Worm (Caenorhabditis elegans) whole organism, L1 larva: Measurements from ENCODE around the gene let-19.

Experiments
- C04F5.9 ChIP-seq: sonication (generic microtip); optimal IDR thresholded peaks from 2 replicates; lab custom pipeline; 2016; ENCODE audit warnings: missing genetic modification characterization, missing compliant biosample characterization
- C16A3.4 ChIP-seq: fragments of 150-350 bp; optimal IDR thresholded peaks from 2 replicates; lab custom pipeline; 2014; ENCODE audit warnings: missing biosample characterization, missing genetic modification characterization
- C34B4.2 ChIP-seq: sonication (generic microtip); optimal IDR thresholded peaks from 2 replicates; lab custom pipeline; 2017; ENCODE audit warnings: mild to moderate bottlenecking, missing genetic modification characterization, missing compliant biosample characterization
- F16B12.6 ChIP-seq: fragments of 150-350 bp; optimal IDR thresholded peaks from 2 replicates; lab custom pipeline; 2014; ENCODE audit warnings: missing biosample characterization, missing genetic modification characterization
- Y116A8C.19 ChIP-seq: sonication (generic microtip); optimal IDR thresholded peaks from 2 replicates; lab custom pipeline; 2016; ENCODE audit warnings: missing compliant biosample characterization, missing genetic modification characterization, borderline replicate concordance
- alr-1 ChIP-seq: fragments of 200-800 bp; sonication (Bioruptor generic); optimal IDR thresholded peaks from 2 replicates; lab custom pipeline; 2018; ENCODE audit warnings: borderline replicate concordance, mild to moderate bottlenecking, missing genetic modification characterization, missing compliant biosample characterization
- aly-2 ChIP-seq: fragments of 150-350 bp; optimal IDR thresholded peaks from 2 replicates; lab custom pipeline; 2014; ENCODE audit warnings: missing biosample characterization, missing genetic modification characterization
- ceh-82 ChIP-seq, 3 experiments: fragments of 150-350 bp in 1 of 3; sonication (generic microtip) in 2 of 3; optimal IDR thresholded peaks; 2 replicates each; lab custom pipeline; 2014 to 2017; ENCODE audit warnings: missing biosample characterization in 3 of 3, missing genetic modification characterization in 3 of 3
- ceh-88 ChIP-seq: fragments of 200-800 bp; sonication (Bioruptor generic); IDR thresholded peaks from 2 replicates; pipeline ENCODE4 v1.3.6; 2022; ENCODE audit warnings: missing genetic modification characterization, missing compliant biosample characterization
- dpl-1 ChIP-seq, 3 experiments: fragments of 150-350 bp in 2 of 3; sonication (generic microtip) in 1 of 3; optimal IDR thresholded peaks; 2 replicates each; lab custom pipeline; 2014 to 2017; ENCODE audit warnings: missing biosample characterization in 3 of 3, missing genetic modification characterization in 3 of 3, missing genetic modification reagents in 3 of 3
- efl-3 ChIP-seq: fragments of 200-800 bp; sonication (Bioruptor generic); optimal IDR thresholded peaks from 2 replicates; lab custom pipeline; 2018; ENCODE audit warnings: mild to moderate bottlenecking, missing genetic modification characterization, missing compliant biosample characterization
- egl-13 ChIP-seq: sonication (generic microtip); optimal IDR thresholded peaks from 2 replicates; lab custom pipeline; 2016; ENCODE audit warnings: missing genotype, missing genetic modification reagents, missing genetic modification characterization, missing compliant biosample characterization
- egl-27 ChIP-seq, 2 experiments: fragments of 150-350 bp in 1 of 2; sonication (generic microtip); optimal IDR thresholded peaks; 3 replicates each; lab custom pipeline; 2017 to 2018; ENCODE audit warnings: missing biosample characterization in 2 of 2, missing genetic modification characterization in 2 of 2, missing genetic modification reagents in 2 of 2
- ets-5 ChIP-seq: fragments of 200-800 bp; sonication (Bioruptor generic); IDR thresholded peaks from 2 replicates; pipeline ENCODE4 v1.3.6; 2022; ENCODE audit warnings: missing genetic modification characterization, missing compliant biosample characterization
- fkh-10 ChIP-seq: sonication (generic microtip); optimal IDR thresholded peaks from 2 replicates; lab custom pipeline; 2017; ENCODE audit warnings: missing biosample characterization, missing genetic modification reagents, missing genetic modification characterization
- fkh-8 ChIP-seq: sonication (generic microtip); optimal IDR thresholded peaks from 2 replicates; lab custom pipeline; 2016; ENCODE audit warnings: mild to moderate bottlenecking, missing genetic modification characterization, missing compliant biosample characterization
- fos-1 ChIP-seq: fragments of 150-350 bp; optimal IDR thresholded peaks from 2 replicates; lab custom pipeline; 2014; ENCODE audit warnings: missing biosample characterization, missing genetic modification characterization
- hlh-17 ChIP-seq: fragments of 200-800 bp; sonication (Bioruptor generic); optimal IDR thresholded peaks from 2 replicates; lab custom pipeline; 2018; ENCODE audit warnings: missing genetic modification characterization, mild to moderate bottlenecking, missing compliant biosample characterization, moderate library complexity, borderline replicate concordance
- hlh-4 ChIP-seq: sonication (generic microtip); optimal IDR thresholded peaks from 2 replicates; lab custom pipeline; 2016; ENCODE audit warnings: mild to moderate bottlenecking, missing genetic modification characterization, missing compliant biosample characterization
- hpl-2 ChIP-seq: fragments of 150-350 bp; optimal IDR thresholded peaks from 2 replicates; lab custom pipeline; 2014; ENCODE audit warnings: missing biosample characterization, missing genetic modification reagents, missing genetic modification characterization
- irx-1 ChIP-seq: sonication (generic microtip); optimal IDR thresholded peaks from 2 replicates; lab custom pipeline; 2016; ENCODE audit warnings: missing genetic modification characterization, missing compliant biosample characterization
- isw-1 ChIP-seq: fragments of 200-800 bp; sonication (Bioruptor generic); IDR thresholded peaks from 2 replicates; pipeline ENCODE4 v1.3.6; 2022; ENCODE audit warnings: missing genetic modification characterization, missing compliant biosample characterization
- jun-1 ChIP-seq: fragments of 150-350 bp; optimal IDR thresholded peaks from 2 replicates; lab custom pipeline; 2014; ENCODE audit warnings: missing biosample characterization, missing genetic modification reagents, missing genetic modification characterization
- lin-15B ChIP-seq: fragments of 150-350 bp; sonication (generic microtip); optimal IDR thresholded peaks from 3 replicates; lab custom pipeline; 2014; ENCODE audit warnings: missing biosample characterization, missing genetic modification characterization
- lir-3 ChIP-seq: sonication (generic microtip); optimal IDR thresholded peaks from 2 replicates; lab custom pipeline; 2016; ENCODE audit warnings: mild to moderate bottlenecking, missing genetic modification characterization, moderate library complexity, missing compliant biosample characterization; ENCODE audit not compliant: poor library complexity
- lsy-2 ChIP-seq, 2 experiments: fragments of 150-350 bp; optimal IDR thresholded peaks; 2 replicates each; lab custom pipeline; 2014; ENCODE audit warnings: missing biosample characterization in 2 of 2, missing genetic modification characterization in 2 of 2
- mdl-1 ChIP-seq, 2 experiments: fragments of 150-350 bp; optimal IDR thresholded peaks; 2 replicates each; lab custom pipeline; 2014 to 2017; ENCODE audit warnings: missing biosample characterization in 2 of 2, missing genetic modification characterization in 2 of 2, inconsistent platforms in 1 of 2
- mef-2 ChIP-seq: fragments of 150-350 bp; optimal IDR thresholded peaks from 2 replicates; lab custom pipeline; 2014; ENCODE audit warnings: missing biosample characterization, missing genetic modification characterization
- mep-1 ChIP-seq: fragments of 150-350 bp; optimal IDR thresholded peaks from 2 replicates; lab custom pipeline; 2014; ENCODE audit warnings: missing biosample characterization, missing genetic modification characterization
- nhr-12 ChIP-seq: sonication (generic microtip); optimal IDR thresholded peaks from 2 replicates; lab custom pipeline; 2017; ENCODE audit warnings: missing biosample characterization, missing genetic modification characterization
- nhr-20 ChIP-seq: sonication (generic microtip); optimal IDR thresholded peaks from 2 replicates; lab custom pipeline; 2016; ENCODE audit warnings: mild to moderate bottlenecking, missing genetic modification characterization, missing compliant biosample characterization
- nhr-237 ChIP-seq: fragments of 150-350 bp; optimal IDR thresholded peaks from 2 replicates; lab custom pipeline; 2014; ENCODE audit warnings: missing biosample characterization, missing genetic modification characterization
- nhr-47 ChIP-seq: sonication (generic microtip); optimal IDR thresholded peaks from 2 replicates; lab custom pipeline; 2016; ENCODE audit warnings: mild to moderate bottlenecking, missing genetic modification characterization, moderate library complexity, missing compliant biosample characterization
- nhr-71 ChIP-seq: sonication (generic microtip); optimal IDR thresholded peaks from 2 replicates; lab custom pipeline; 2016; ENCODE audit warnings: mild to moderate bottlenecking, missing genetic modification characterization, moderate library complexity, missing compliant biosample characterization
- nhr-84 ChIP-seq: sonication (generic microtip); optimal IDR thresholded peaks from 2 replicates; lab custom pipeline; 2017; ENCODE audit warnings: missing biosample characterization, missing genetic modification characterization
- pax-3 ChIP-seq: fragments of 200-800 bp; sonication (Bioruptor generic); optimal IDR thresholded peaks from 2 replicates; lab custom pipeline; 2018; ENCODE audit warnings: mild to moderate bottlenecking, missing genetic modification characterization, moderate library complexity, missing compliant biosample characterization
- pqm-1 ChIP-seq: sonication (generic microtip); optimal IDR thresholded peaks from 3 replicates; lab custom pipeline; 2017; ENCODE audit warnings: missing biosample characterization, missing genetic modification characterization
- rnt-1 ChIP-seq: sonication (generic microtip); optimal IDR thresholded peaks from 2 replicates; lab custom pipeline; 2016; ENCODE audit warnings: mild to moderate bottlenecking, missing genetic modification characterization, moderate library complexity, missing compliant biosample characterization
- skn-1 ChIP-seq: fragments of 150-350 bp; optimal IDR thresholded peaks from 2 replicates; lab custom pipeline; 2014; ENCODE audit warnings: missing biosample characterization, missing genetic modification characterization
- snpc-4 ChIP-seq: fragments of 150-350 bp; optimal IDR thresholded peaks from 2 replicates; lab custom pipeline; 2014; ENCODE audit warnings: missing biosample characterization, missing genetic modification characterization
- snu-23 ChIP-seq: sonication (generic microtip); optimal IDR thresholded peaks from 2 replicates; lab custom pipeline; 2016; ENCODE audit warnings: missing genetic modification characterization, missing compliant biosample characterization
- sox-4 ChIP-seq: sonication (generic microtip); optimal IDR thresholded peaks from 2 replicates; lab custom pipeline; 2016; ENCODE audit warnings: missing genetic modification characterization, missing compliant biosample characterization
- sup-37 ChIP-seq: fragments of 200-800 bp; sonication (Bioruptor generic); optimal IDR thresholded peaks from 2 replicates; lab custom pipeline; 2018; ENCODE audit warnings: mild to moderate bottlenecking, missing genetic modification characterization, missing compliant biosample characterization
- swsn-7 ChIP-seq: sonication (generic microtip); optimal IDR thresholded peaks from 2 replicates; lab custom pipeline; 2016; ENCODE audit warnings: missing genetic modification characterization, missing compliant biosample characterization
- unc-30 ChIP-seq: sonication (generic microtip); optimal IDR thresholded peaks from 2 replicates; lab custom pipeline; 2017; ENCODE audit warnings: missing biosample characterization, missing genetic modification characterization
- unc-62 ChIP-seq: fragments of 150-350 bp; optimal IDR thresholded peaks from 2 replicates; lab custom pipeline; 2014; ENCODE audit warnings: missing biosample characterization, missing genetic modification reagents, missing genetic modification characterization
- vab-15 ChIP-seq: sonication (generic microtip); optimal IDR thresholded peaks from 2 replicates; lab custom pipeline; 2017; ENCODE audit warnings: missing genotype, mild to moderate bottlenecking, missing genetic modification characterization, missing compliant biosample characterization
- xbp-1 ChIP-seq: sonication (generic microtip); optimal IDR thresholded peaks from 2 replicates; lab custom pipeline; 2016; ENCODE audit warnings: missing genetic modification characterization, missing compliant biosample characterization
- zag-1 ChIP-seq: fragments of 150-350 bp; optimal IDR thresholded peaks from 2 replicates; lab custom pipeline; 2014; ENCODE audit warnings: missing biosample characterization, missing genetic modification characterization
- zip-4 ChIP-seq: fragments of 200-800 bp; sonication (Bioruptor generic); optimal IDR thresholded peaks from 2 replicates; lab custom pipeline; 2018; ENCODE audit warnings: mild to moderate bottlenecking, missing genetic modification characterization, moderate library complexity, missing compliant biosample characterization

Gene let-19

ce11 chrII:8796391-8796790 is 25.6 kb downstream of the let-19 start (continued):
- peak; percentile 14 for TF ChIP-seq lir-3 (tag; lab: Kevin White, UChicago)
- peak; percentile 70 for TF ChIP-seq snu-23 (GFP tag; lab: Kevin White, UChicago)
- peak; percentile 51 for TF ChIP-seq rnt-1
- TF ChIP-seq hlh-17 (GFP tag; lab: Kevin White, UChicago) = no peak
- peak; percentile 56 for TF ChIP-seq nhr-20 (tag; lab: Kevin White, UChicago)
- peak; percentile 94 for TF ChIP-seq fkh-10 (GFP tag; lab: Kevin White, UChicago)
- TF ChIP-seq egl-27 (tag; optimal IDR thresholded peaks at IDR 0.05; lab: Kevin White, UChicago) = no peak
- TF ChIP-seq snpc-4 = peak; percentile 13
- peak; percentile 68 for TF ChIP-seq swsn-7 (tag; lab: Kevin White, UChicago)
- peak; percentile 45 to 50 for TF ChIP-seq lsy-2 (tag; optimal IDR thresholded peaks at IDR 0.05; lab: Kevin White, UChicago)
- TF ChIP-seq ceh-82 (tag; optimal IDR thresholded peaks at IDR 0.05; lab: Kevin White, UChicago) = peak; percentile 48 to 68 (median 65)
- TF ChIP-seq unc-62 (GFP tag; lab: Kevin White, UChicago) = no peak
- peak; percentile 21 for TF ChIP-seq fos-1
- TF ChIP-seq vab-15 (tag; lab: Kevin White, UChicago) = no peak
- TF ChIP-seq lin-15B = no peak
- TF ChIP-seq isw-1 (GFP tag; lab: Robert Waterston, UW) = peak; percentile 59
- no peak for TF ChIP-seq C34B4.2 (tag; lab: Kevin White, UChicago)
- TF ChIP-seq C16A3.4 (tag; lab: Kevin White, UChicago) = no peak
- peak in 1 of 3 experiments; percentile 18 for TF ChIP-seq dpl-1 (GFP tag; optimal IDR thresholded peaks at IDR 0.05; lab: Kevin White, UChicago)
- TF ChIP-seq mep-1 = peak; percentile 16
- TF ChIP-seq nhr-71 (tag; lab: Kevin White, UChicago) = peak; percentile 88
- TF ChIP-seq mdl-1 (tag; optimal IDR thresholded peaks at IDR 0.05; lab: Kevin White, UChicago) = no peak
- TF ChIP-seq fkh-8 (tag; lab: Kevin White, UChicago) = peak; percentile 95
- no peak for TF ChIP-seq F16B12.6 (tag; lab: Kevin White, UChicago)
- TF ChIP-seq unc-30 (tag; lab: Kevin White, UChicago) = no peak
- TF ChIP-seq Y116A8C.19 (tag; lab: Kevin White, UChicago) = no peak
- no peak for TF ChIP-seq zip-4 (GFP tag; lab: Kevin White, UChicago)
- no peak for TF ChIP-seq pqm-1 (tag; lab: Kevin White, UChicago)
- peak; percentile 54 for TF ChIP-seq irx-1 (tag; lab: Kevin White, UChicago)
- no peak for TF ChIP-seq sox-4 (tag; lab: Kevin White, UChicago)
- peak; percentile 61 for TF ChIP-seq xbp-1 (tag; lab: Kevin White, UChicago)
- no peak for TF ChIP-seq nhr-237 (tag; lab: Kevin White, UChicago)
- TF ChIP-seq mef-2 (tag; lab: Kevin White, UChicago) = no peak
- TF ChIP-seq jun-1 = peak; percentile 52
- TF ChIP-seq egl-13 = peak; percentile 90
- no peak for TF ChIP-seq zag-1
- TF ChIP-seq nhr-47 (tag; lab: Kevin White, UChicago) = peak; percentile 85
- peak; percentile 6 for TF ChIP-seq skn-1 (tag; lab: Kevin White, UChicago)
- TF ChIP-seq nhr-84 (tag; lab: Kevin White, UChicago) = no peak

ce11 chrII:8799725-8800124 is 28.9 kb downstream of the let-19 start:
- TF ChIP-seq sup-37 (GFP tag; lab: Kevin White, UChicago) = no peak
- TF ChIP-seq pax-3 (tag; lab: Kevin White, UChicago) = no peak
- no peak for TF ChIP-seq C04F5.9 (tag; lab: Kevin White, UChicago)
- no peak for TF ChIP-seq nhr-12
- TF ChIP-seq hpl-2 (GFP tag; lab: Kevin White, UChicago) = no peak
- no peak for TF ChIP-seq zip-4 (GFP tag; lab: Kevin White, UChicago)
- TF ChIP-seq ets-5 (GFP tag; lab: Robert Waterston, UW) = no peak
- no peak for TF ChIP-seq efl-3 (GFP tag; lab: Kevin White, UChicago)
- no peak for TF ChIP-seq isw-1 (GFP tag; lab: Robert Waterston, UW)
- no peak for TF ChIP-seq hlh-4
- no peak for TF ChIP-seq alr-1 (tag; lab: Kevin White, UChicago)
- TF ChIP-seq ceh-88 (GFP tag; lab: Robert Waterston, UW) = no peak
- no peak for TF ChIP-seq aly-2 (tag; lab: Kevin White, UChicago)
